Fruit fly (Drosophila melanogaster) whole organism, embryonic: ENCODE measurements around the gene cav.

Source experiments
- Ada2b ChIP-seq: fragments of 200-800 bp; sonication (Bioruptor generic); IDR thresholded peaks from 2 replicates; pipeline ENCODE4 v1.3.6; 2022; ENCODE audit warnings: missing biosample characterization, missing genetic modification characterization
- Asciz ChIP-seq: fragments of 200-800 bp; sonication (Bioruptor generic); optimal IDR thresholded peaks from 2 replicates; lab custom pipeline; 2017; ENCODE audit warnings: missing biosample characterization, mild to moderate bottlenecking, missing genetic modification characterization, missing genetic modification reagents
- Atf3 ChIP-seq: fragments of 200-800 bp; sonication (Bioruptor generic); optimal IDR thresholded peaks from 3 replicates; lab custom pipeline; 2016; ENCODE audit warnings: missing biosample characterization, missing genetic modification characterization
- Awh ChIP-seq: fragments of 200-800 bp; sonication (Bioruptor generic); IDR thresholded peaks from 2 replicates; pipeline ENCODE4, ENCODE4 v1.3.6; 2022; ENCODE audit warnings: missing biosample characterization, missing genetic modification characterization
- CG10147 ChIP-seq: fragments of 200-800 bp; sonication (Bioruptor generic); optimal IDR thresholded peaks from 2 replicates; lab custom pipeline; 2019; ENCODE audit warnings: missing biosample characterization, mild to moderate bottlenecking, missing genetic modification characterization, moderate library complexity
- CG10654 ChIP-seq: fragments of 200-800 bp; sonication (Bioruptor generic); optimal IDR thresholded peaks from 2 replicates; lab custom pipeline; 2016; ENCODE audit warnings: missing biosample characterization, missing genetic modification characterization
- CG11456 ChIP-seq: fragments of 200-800 bp; sonication (Bioruptor generic); IDR thresholded peaks from 3 replicates; pipeline ENCODE4 v1.3.6; 2022; ENCODE audit warnings: missing biosample characterization, missing genetic modification characterization
- CG13624 ChIP-seq: fragments of 200-800 bp; sonication (Bioruptor generic); optimal IDR thresholded peaks from 2 replicates; lab custom pipeline; 2016; ENCODE audit warnings: missing biosample characterization, missing genetic modification characterization
- CG15601 ChIP-seq: fragments of 200-800 bp; sonication (Bioruptor generic); optimal IDR thresholded peaks from 3 replicates; lab custom pipeline; 2019; ENCODE audit warnings: missing biosample characterization, mild to moderate bottlenecking, missing genetic modification characterization, moderate library complexity
- CG17186 ChIP-seq: fragments of 200-800 bp; sonication (Bioruptor generic); optimal IDR thresholded peaks from 3 replicates; lab custom pipeline; 2017; ENCODE audit warnings: missing biosample characterization, missing genetic modification reagents, missing genetic modification characterization
- CG17829 ChIP-seq: fragments of 200-800 bp; optimal IDR thresholded peaks from 2 replicates; lab custom pipeline; 2019; ENCODE audit warnings: missing biosample characterization, mild to moderate bottlenecking, missing genetic modification characterization, moderate library complexity
- CG2199 ChIP-seq: fragments of 200-800 bp; sonication (Bioruptor generic); IDR thresholded peaks from 3 replicates; pipeline ENCODE4 v1.3.6; 2022; ENCODE audit warnings: missing biosample characterization, missing genetic modification characterization
- CG3065 ChIP-seq: fragments of 200-800 bp; sonication (Bioruptor generic); optimal IDR thresholded peaks from 2 replicates; lab custom pipeline; 2016; ENCODE audit warnings: missing biosample characterization, missing genetic modification characterization
- CG5180 ChIP-seq: fragments of 200-800 bp; sonication (Bioruptor generic); optimal IDR thresholded peaks from 3 replicates; lab custom pipeline; 2017; ENCODE audit warnings: missing biosample characterization, missing genetic modification characterization, mild to moderate bottlenecking, moderate library complexity, missing genetic modification reagents
- CG7372 ChIP-seq: fragments of 200-800 bp; sonication (Bioruptor generic); IDR thresholded peaks from 2 replicates; pipeline ENCODE4 v1.3.6; 2022; ENCODE audit warnings: missing biosample characterization, missing genetic modification characterization
- CG8290 ChIP-seq, 3 experiments: fragments of 200-800 bp; sonication (Bioruptor generic); optimal IDR thresholded peaks; 2 replicates each; lab custom pipeline; 2016 to 2019; ENCODE audit warnings: missing biosample characterization in 3 of 3, missing genetic modification characterization in 3 of 3, mild to moderate bottlenecking in 2 of 3, moderate library complexity in 1 of 3
- CG9817 ChIP-seq: fragments of 200-800 bp; sonication (Bioruptor generic); optimal IDR thresholded peaks from 2 replicates; lab custom pipeline; 2018; ENCODE audit warnings: missing biosample characterization, mild to moderate bottlenecking, missing genetic modification characterization, moderate library complexity
- CG9932 ChIP-seq: fragments of 200-800 bp; sonication (Bioruptor generic); IDR thresholded peaks from 2 replicates; pipeline ENCODE4 v1.3.6; 2022; ENCODE audit warnings: missing biosample characterization, missing genetic modification characterization
- D19B ChIP-seq: fragments of 200-800 bp; sonication (Bioruptor generic); optimal IDR thresholded peaks from 2 replicates; lab custom pipeline; 2017; ENCODE audit warnings: missing biosample characterization, mild to moderate bottlenecking, missing genetic modification characterization
- Dad ChIP-seq: fragments of 200-800 bp; sonication (Bioruptor generic); optimal IDR thresholded peaks from 3 replicates; lab custom pipeline; 2016; ENCODE audit warnings: missing biosample characterization, missing genetic modification characterization
- ERR ChIP-seq: fragments of 200-800 bp; sonication (Bioruptor generic); optimal IDR thresholded peaks from 2 replicates; lab custom pipeline; 2016; ENCODE audit warnings: missing biosample characterization, missing genetic modification characterization
- HmgD ChIP-seq: fragments of 200-800 bp; sonication (Bioruptor generic); optimal IDR thresholded peaks from 3 replicates; lab custom pipeline; 2016; ENCODE audit warnings: missing biosample characterization, missing genetic modification characterization
- MBD-R2 ChIP-seq: fragments of 200-800 bp; sonication (Bioruptor generic); IDR thresholded peaks from 2 replicates; pipeline ENCODE4 v1.3.6; 2022; ENCODE audit warnings: missing biosample characterization, missing genetic modification characterization
- Meics ChIP-seq: fragments of 200-800 bp; sonication (Bioruptor generic); optimal IDR thresholded peaks from 2 replicates; lab custom pipeline; 2017; ENCODE audit warnings: missing biosample characterization, mild to moderate bottlenecking, missing genetic modification characterization
- Mes4 ChIP-seq: fragments of 200-800 bp; sonication (Bioruptor generic); optimal IDR thresholded peaks from 2 replicates; lab custom pipeline; 2016; ENCODE audit warnings: missing biosample characterization, missing genetic modification characterization
- NC2α ChIP-seq: fragments of 200-800 bp; sonication (Bioruptor generic); optimal IDR thresholded peaks from 2 replicates; lab custom pipeline; 2016; ENCODE audit warnings: missing biosample characterization, missing genetic modification characterization
- Nf-YB ChIP-seq: fragments of 200-800 bp; sonication (Bioruptor generic); optimal IDR thresholded peaks from 3 replicates; lab custom pipeline; 2019; ENCODE audit warnings: missing biosample characterization, mild to moderate bottlenecking, missing genetic modification characterization, moderate library complexity
- Poxn ChIP-seq: fragments of 200-800 bp; sonication (Bioruptor generic); IDR thresholded peaks from 2 replicates; pipeline ENCODE4 v1.3.6; 2022; ENCODE audit warnings: missing biosample characterization, missing genetic modification characterization
- Rx ChIP-seq: fragments of 200-800 bp; sonication (Bioruptor generic); IDR thresholded peaks from 2 replicates; pipeline ENCODE4 v1.3.6; 2022; ENCODE audit warnings: missing biosample characterization, missing genetic modification characterization
- Sin3A ChIP-seq: fragments of >200 bp; optimal IDR thresholded peaks from 2 replicates; lab custom pipeline; 2018
- Sox102F ChIP-seq: fragments of 200-800 bp; sonication (Bioruptor generic); optimal IDR thresholded peaks from 2 replicates; lab custom pipeline; 2018; ENCODE audit warnings: missing biosample characterization, mild to moderate bottlenecking, missing genetic modification characterization, moderate library complexity
- YL-1 ChIP-seq: fragments of 200-800 bp; sonication (Bioruptor generic); optimal IDR thresholded peaks from 3 replicates; lab custom pipeline; 2017; ENCODE audit warnings: missing biosample characterization, mild to moderate bottlenecking, missing genetic modification characterization
- ab ChIP-seq: fragments of 200-800 bp; sonication (Bioruptor generic); optimal IDR thresholded peaks from 2 replicates; lab custom pipeline; 2016; ENCODE audit warnings: missing biosample characterization, missing genetic modification characterization
- ac ChIP-seq: fragments of 200-800 bp; sonication (Bioruptor generic); optimal IDR thresholded peaks from 3 replicates; lab custom pipeline; 2017; ENCODE audit warnings: missing biosample characterization, mild to moderate bottlenecking, missing genetic modification characterization
- br ChIP-seq: fragments of >200 bp; optimal IDR thresholded peaks from 2 replicates; lab custom pipeline; 2017
- cato ChIP-seq: fragments of 200-800 bp; sonication (Bioruptor generic); optimal IDR thresholded peaks from 2 replicates; lab custom pipeline; 2016; ENCODE audit warnings: missing biosample characterization, missing genetic modification characterization, borderline replicate concordance
- dpn ChIP-seq, 2 experiments: fragments of 200-800 bp; sonication (Bioruptor generic); optimal IDR thresholded peaks; 3 replicates each; lab custom pipeline; 2016; ENCODE audit warnings: missing biosample characterization in 2 of 2, missing genetic modification characterization in 2 of 2
- ewg ChIP-seq: fragments of 200-800 bp; sonication (Bioruptor generic); optimal IDR thresholded peaks from 3 replicates; lab custom pipeline; 2017; ENCODE audit warnings: mild to moderate bottlenecking, missing biosample characterization, missing genetic modification reagents, missing genetic modification characterization
- fd96Cb ChIP-seq: fragments of 200-800 bp; sonication (Bioruptor generic); optimal IDR thresholded peaks from 2 replicates; lab custom pipeline; 2018; ENCODE audit warnings: missing biosample characterization, mild to moderate bottlenecking, missing genetic modification characterization, moderate library complexity
- gsb ChIP-seq: fragments of 200-800 bp; sonication (Bioruptor generic); IDR thresholded peaks from 2 replicates; pipeline ENCODE4 v1.3.6; 2022; ENCODE audit warnings: missing biosample characterization, missing genetic modification characterization
- kni ChIP-seq: fragments of 200-800 bp; sonication (Bioruptor generic); optimal IDR thresholded peaks from 3 replicates; lab custom pipeline; 2017; ENCODE audit warnings: mild to moderate bottlenecking, missing biosample characterization, missing genetic modification reagents, missing genetic modification characterization
- lov ChIP-seq, 2 experiments: fragments of 200-800 bp in 1 of 2; fragments of >200 bp in 1 of 2; sonication (Bioruptor generic) in 1 of 2; IDR thresholded peaks in 1 of 2; optimal IDR thresholded peaks in 1 of 2; 2 replicates in 1 of 2; 3 replicates in 1 of 2; pipeline versions ENCODE4 v1.3.6 to Lab custom; 2017 to 2022; ENCODE audit warnings: missing biosample characterization in 1 of 2, missing genetic modification characterization in 1 of 2
- maf-S ChIP-seq: fragments of 200-800 bp; sonication (Bioruptor generic); optimal IDR thresholded peaks from 2 replicates; lab custom pipeline; 2016; ENCODE audit warnings: missing biosample characterization, missing genetic modification characterization
- org-1 ChIP-seq: fragments of 200-800 bp; sonication (Bioruptor generic); optimal IDR thresholded peaks from 2 replicates; lab custom pipeline; 2017; ENCODE audit warnings: missing biosample characterization, missing genetic modification characterization
- pros ChIP-seq: fragments of 200-800 bp; sonication (Bioruptor generic); optimal IDR thresholded peaks from 3 replicates; lab custom pipeline; 2019; ENCODE audit warnings: missing biosample characterization, mild to moderate bottlenecking, missing genetic modification characterization, moderate library complexity
- tin ChIP-seq: fragments of 200-800 bp; sonication (Bioruptor generic); optimal IDR thresholded peaks from 3 replicates; lab custom pipeline; 2016; ENCODE audit warnings: missing biosample characterization, missing genetic modification characterization
- tio ChIP-seq: fragments of 200-800 bp; sonication (Bioruptor generic); optimal IDR thresholded peaks from 2 replicates; lab custom pipeline; 2017; ENCODE audit warnings: missing biosample characterization, missing genetic modification characterization, inconsistent platforms
- tll ChIP-seq, 2 experiments: fragments of 200-800 bp in 1 of 2; fragments of >200 bp in 1 of 2; sonication (Bioruptor generic) in 1 of 2; optimal IDR thresholded peaks; 2 replicates each; lab custom pipeline; 2017 to 2019; ENCODE audit warnings: missing biosample characterization in 2 of 2, missing genetic modification characterization in 2 of 2, mild to moderate bottlenecking in 1 of 2, moderate library complexity in 1 of 2
- toy ChIP-seq: fragments of 200-800 bp; sonication (Bioruptor generic); IDR thresholded peaks from 2 replicates; pipeline ENCODE4 v1.3.6; 2022; ENCODE audit warnings: missing biosample characterization, missing genetic modification characterization
- unpg ChIP-seq: fragments of 200-800 bp; sonication (Bioruptor generic); optimal IDR thresholded peaks from 3 replicates; lab custom pipeline; 2018; ENCODE audit warnings: missing biosample characterization, mild to moderate bottlenecking, missing genetic modification characterization, moderate library complexity

cav gene

DNA sequence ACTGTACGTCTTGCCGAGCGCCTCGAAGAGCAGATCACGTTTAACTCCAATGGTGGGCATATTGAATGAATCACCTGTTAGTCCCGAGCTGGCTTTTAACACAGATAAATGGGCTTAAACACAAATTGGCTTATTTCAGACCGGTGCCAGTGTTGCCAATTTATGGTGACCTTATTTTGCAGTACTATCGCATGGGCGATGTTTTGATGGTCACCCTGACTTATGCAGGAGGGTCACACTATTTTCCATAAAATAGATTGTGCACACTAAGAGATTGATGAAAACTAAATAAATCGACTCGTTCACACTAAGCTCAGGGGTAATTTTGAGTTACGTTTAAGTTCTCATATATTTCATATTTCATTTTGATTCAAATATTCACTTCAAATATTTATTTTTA lies 31.6 kb downstream of the cav start, which contains the start of gene beta-PheRS (continued):
- TF ChIP-seq tin (GFP tag; lab: Kevin White, UChicago), result peak; percentile 54
- TF ChIP-seq unpg (GFP tag; lab: Kevin White, UChicago), result no peak
- peak; percentile 79 for TF ChIP-seq ERR (GFP tag; lab: Kevin White, UChicago)
- no peak for TF ChIP-seq lov (optimal IDR thresholded peaks at IDR 0.05; lab: Kevin White, UChicago)
- 0 out of 3 replicates have a peak, but pooled peaks have one; percentile 31 for TF ChIP-seq lov (GFP tag; IDR thresholded peaks at IDR 0.05; lab: Robert Waterston, UW)
- peak; percentile 33 for TF ChIP-seq CG3065
- no peak for TF ChIP-seq kni (GFP tag; lab: Kevin White, UChicago)
- peak; percentile 88 for TF ChIP-seq CG8290 (GFP tag; optimal IDR thresholded peaks at IDR 0.05; lab: Kevin White, UChicago)
- TF ChIP-seq CG8290 (tag; optimal IDR thresholded peaks at IDR 0.05; lab: Kevin White, UChicago), result peak in 1 of 2 experiments; percentile 80
- TF ChIP-seq toy, result no peak
- no peak for TF ChIP-seq org-1 (GFP tag; lab: Kevin White, UChicago)
- no peak for TF ChIP-seq Awh (GFP tag; lab: Robert Waterston, UW)
- peak; percentile 68 for TF ChIP-seq HmgD (GFP tag; lab: Kevin White, UChicago)
- peak; percentile 72 for TF ChIP-seq Sin3A (lab: Kevin White, UChicago)
- peak; percentile 65 for TF ChIP-seq CG9817 (tag; lab: Kevin White, UChicago)
- peak; percentile 71; the same call in 1 of the 3 replicates for TF ChIP-seq CG2199 (GFP tag; lab: Robert Waterston, UW)
- TF ChIP-seq tll (GFP tag; optimal IDR thresholded peaks at IDR 0.05; lab: Kevin White, UChicago), result peak in 1 of 2 experiments; percentile 29
- TF ChIP-seq Poxn (GFP tag; lab: Robert Waterston, UW), result no peak
- peak; percentile 98 for TF ChIP-seq YL-1 (GFP tag; lab: Kevin White, UChicago)
- TF ChIP-seq D19B (GFP tag; lab: Kevin White, UChicago), result no peak
- TF ChIP-seq ewg (GFP tag; lab: Kevin White, UChicago), result no peak
- TF ChIP-seq Asciz (GFP tag; lab: Kevin White, UChicago), result no peak
- no peak; the same call in 1 of the 2 replicates for TF ChIP-seq CG7372 (GFP tag; lab: Robert Waterston, UW)
- TF ChIP-seq Atf3 (GFP tag; lab: Kevin White, UChicago), result peak; percentile 2
- peak; percentile 53 for TF ChIP-seq CG17186
- TF ChIP-seq CG13624 (GFP tag; lab: Kevin White, UChicago), result peak; percentile 64
- no peak for TF ChIP-seq CG15601 (tag; lab: Kevin White, UChicago)
- TF ChIP-seq MBD-R2, result peak; percentile 99
- peak; percentile 47 for TF ChIP-seq maf-S (GFP tag; lab: Kevin White, UChicago)
- TF ChIP-seq CG10654 (GFP tag; lab: Kevin White, UChicago), result peak; percentile 35
- TF ChIP-seq CG5180, result no peak
- TF ChIP-seq Meics (GFP tag; lab: Kevin White, UChicago), result no peak
- TF ChIP-seq dpn (GFP tag; optimal IDR thresholded peaks at IDR 0.05; lab: Kevin White, UChicago), result peak; percentile 71 to 72
- TF ChIP-seq tio (GFP tag; lab: Kevin White, UChicago), result no peak
- TF ChIP-seq Rx (GFP tag; lab: Robert Waterston, UW), result 0 out of 2 replicates have a peak, but pooled peaks have one; percentile 30
- TF ChIP-seq CG10147 (GFP tag; lab: Kevin White, UChicago), result no peak
- peak; percentile 30 for TF ChIP-seq Mes4 (GFP tag; lab: Kevin White, UChicago)
- no peak for TF ChIP-seq NC2α (GFP tag; lab: Kevin White, UChicago)
- TF ChIP-seq pros (GFP tag; lab: Kevin White, UChicago), result no peak
- peak; percentile 76 for TF ChIP-seq CG17829 (tag; lab: Kevin White, UChicago)
- TF ChIP-seq Nf-YB (GFP tag; lab: Kevin White, UChicago), result no peak
- no peak for TF ChIP-seq ab (GFP tag; lab: Kevin White, UChicago)
- TF ChIP-seq fd96Cb (tag; lab: Kevin White, UChicago), result peak; percentile 41
- TF ChIP-seq Sox102F (GFP tag; lab: Kevin White, UChicago), result no peak
- TF ChIP-seq ac (GFP tag; lab: Kevin White, UChicago), result no peak
- no peak for TF ChIP-seq br
- TF ChIP-seq Ada2b (GFP tag; lab: Robert Waterston, UW), result peak; percentile 52
- peak; percentile 86 for TF ChIP-seq CG9932 (GFP tag; lab: Robert Waterston, UW)
- peak; percentile 68; the same call in 2 of the 3 replicates for TF ChIP-seq CG11456 (GFP tag; lab: Robert Waterston, UW)
- peak; percentile 18 for TF ChIP-seq Dad (GFP tag; lab: Kevin White, UChicago)
- peak; percentile 11 for TF ChIP-seq cato (GFP tag; lab: Kevin White, UChicago)
- TF ChIP-seq gsb (GFP tag; lab: Robert Waterston, UW), result no peak
